Fruit fly (Drosophila melanogaster): ENCODE measurements around the gene CG6769.

dm6 chrX:17812193-17812592 lies 48.6 kb upstream of the CG6769 start:
- TF ChIP-seq luna (GFP tag; optimal IDR thresholded peaks at IDR 0.05) (no peak), hkb (optimal IDR thresholded peaks at IDR 0.05) (no peak), hkb (GFP tag; IDR thresholded peaks at IDR 0.05) (no peak), CG1233 (GFP tag; optimal IDR thresholded peaks at IDR 0.05) (no peak), E2f1 (GFP tag; IDR thresholded peaks at IDR 0.05) (no peak), Ets97D (GFP tag; optimal IDR thresholded peaks at IDR 0.05) (no peak), hth (optimal IDR thresholded peaks at IDR 0.05) (no peak), unpg (GFP tag; optimal IDR thresholded peaks at IDR 0.05) (no peak), CG7963 (GFP tag; IDR thresholded peaks at IDR 0.05; ENCODE audit: partially characterized antibody) (no peak), ken (GFP tag; IDR thresholded peaks at IDR 0.05) (no peak), NK7.1 (GFP tag; optimal IDR thresholded peaks at IDR 0.05) (no peak)

All from whole organism, embryonic.